Fruit fly (Drosophila melanogaster) whole organism, embryonic: ENCODE results near the gene MBD-R2.

Experiments used
- ATbp ChIP-seq: fragments of 200-800 bp; sonication (Bioruptor generic); optimal IDR thresholded peaks from 2 replicates; lab custom pipeline; 2017; ENCODE audit warnings: missing biosample characterization, mild to moderate bottlenecking, missing genetic modification characterization, missing genetic modification reagents
- Abd-B ChIP-seq: fragments of 200-800 bp; sonication (Bioruptor generic); optimal IDR thresholded peaks from 2 replicates; lab custom pipeline; 2018; ENCODE audit warnings: missing biosample characterization, mild to moderate bottlenecking, missing genetic modification characterization, moderate library complexity
- Atf6 ChIP-seq: fragments of 200-800 bp; sonication (Bioruptor generic); IDR thresholded peaks from 2 replicates; pipeline ENCODE4 v1.3.6; 2022; ENCODE audit warnings: missing biosample characterization, missing genetic modification characterization
- CG10267 ChIP-seq: fragments of 200-800 bp; sonication (Bioruptor generic); optimal IDR thresholded peaks from 2 replicates; lab custom pipeline; 2018; ENCODE audit warnings: missing biosample characterization, mild to moderate bottlenecking, missing genetic modification characterization, moderate library complexity
- CG12219 ChIP-seq: fragments of 200-800 bp; sonication (Bioruptor generic); optimal IDR thresholded peaks from 3 replicates; lab custom pipeline; 2018; ENCODE audit warnings: missing biosample characterization, mild to moderate bottlenecking, missing genetic modification characterization
- CG12769 ChIP-seq: fragments of 200-800 bp; sonication (Bioruptor generic); optimal IDR thresholded peaks from 2 replicates; lab custom pipeline; 2019; ENCODE audit warnings: missing biosample characterization, mild to moderate bottlenecking, missing genetic modification characterization, moderate library complexity
- CG17385 ChIP-seq: fragments of 200-800 bp; sonication (Bioruptor generic); optimal IDR thresholded peaks from 3 replicates; lab custom pipeline; 2018; ENCODE audit warnings: missing biosample characterization, mild to moderate bottlenecking, missing genetic modification characterization
- CG17912 ChIP-seq: fragments of 200-800 bp; sonication (Bioruptor generic); optimal IDR thresholded peaks from 2 replicates; lab custom pipeline; 2018; ENCODE audit warnings: missing biosample characterization, mild to moderate bottlenecking, missing genetic modification characterization
- CG2199 ChIP-seq: fragments of 200-800 bp; sonication (Bioruptor generic); IDR thresholded peaks from 3 replicates; pipeline ENCODE4 v1.3.6; 2022; ENCODE audit warnings: missing biosample characterization, missing genetic modification characterization
- CG2712 ChIP-seq: fragments of 200-800 bp; optimal IDR thresholded peaks from 3 replicates; lab custom pipeline; 2019; ENCODE audit warnings: missing biosample characterization, mild to moderate bottlenecking, missing genetic modification characterization, moderate library complexity
- CG30431 ChIP-seq: fragments of 200-800 bp; sonication (Bioruptor generic); optimal IDR thresholded peaks from 2 replicates; lab custom pipeline; 2017; ENCODE audit warnings: missing biosample characterization, missing genetic modification characterization
- CG3838 ChIP-seq: fragments of 200-800 bp; sonication (Bioruptor generic); optimal IDR thresholded peaks from 3 replicates; lab custom pipeline; 2016; ENCODE audit warnings: missing biosample characterization, missing genetic modification characterization
- CG43689 ChIP-seq: fragments of 200-800 bp; sonication (Bioruptor generic); IDR thresholded peaks from 2 replicates; pipeline ENCODE4 v1.3.6; 2022; ENCODE audit warnings: missing biosample characterization, missing genetic modification characterization
- CG8290 ChIP-seq, 3 experiments: fragments of 200-800 bp; sonication (Bioruptor generic); optimal IDR thresholded peaks; 2 replicates each; lab custom pipeline; 2016 to 2019; ENCODE audit warnings: missing biosample characterization in 3 of 3, missing genetic modification characterization in 3 of 3, mild to moderate bottlenecking in 2 of 3, moderate library complexity in 1 of 3
- CG8924 ChIP-seq: fragments of 200-800 bp; optimal IDR thresholded peaks from 3 replicates; lab custom pipeline; 2019; ENCODE audit warnings: missing biosample characterization, mild to moderate bottlenecking, missing genetic modification characterization, moderate library complexity
- E2f1 ChIP-seq: fragments of 200-800 bp; sonication (Bioruptor generic); IDR thresholded peaks from 2 replicates; pipeline ENCODE4 v1.3.6; 2022; ENCODE audit warnings: missing biosample characterization, missing genetic modification characterization
- ERR ChIP-seq: fragments of 200-800 bp; sonication (Bioruptor generic); optimal IDR thresholded peaks from 2 replicates; lab custom pipeline; 2016; ENCODE audit warnings: missing biosample characterization, missing genetic modification characterization
- Ets65A ChIP-seq: fragments of 200-800 bp; sonication (Bioruptor generic); peaks from one replicate; lab custom pipeline; 2016; ENCODE audit warnings: missing biosample characterization, missing genetic modification characterization
- Ets97D ChIP-seq: fragments of 200-800 bp; sonication (Bioruptor generic); optimal IDR thresholded peaks from 3 replicates; lab custom pipeline; 2016; ENCODE audit warnings: missing biosample characterization, missing genetic modification characterization
- H15 ChIP-seq: fragments of 200-800 bp; sonication (Bioruptor generic); IDR thresholded peaks from 3 replicates; pipeline ENCODE4 v1.3.6; 2022; ENCODE audit warnings: missing biosample characterization, missing genetic modification characterization
- Hmr ChIP-seq: fragments of 200-800 bp; sonication (Bioruptor generic); optimal IDR thresholded peaks from 3 replicates; lab custom pipeline; 2017; ENCODE audit warnings: mild to moderate bottlenecking, missing biosample characterization, missing genetic modification reagents, missing genetic modification characterization
- Hr51 ChIP-seq, 2 experiments: fragments of 200-800 bp; sonication (Bioruptor generic); optimal IDR thresholded peaks; 2 replicates in 1 of 2; 3 replicates in 1 of 2; lab custom pipeline; 2016 to 2018; ENCODE audit warnings: missing biosample characterization in 2 of 2, missing genetic modification characterization in 2 of 2, mild to moderate bottlenecking in 1 of 2, moderate library complexity in 1 of 2
- Mrtf ChIP-seq: fragments of 200-800 bp; sonication (Bioruptor generic); IDR thresholded peaks from 3 replicates; pipeline ENCODE4 v1.3.6; 2022; ENCODE audit warnings: missing biosample characterization, missing genetic modification characterization
- Oli ChIP-seq: fragments of 200-800 bp; sonication (Bioruptor generic); optimal IDR thresholded peaks from 2 replicates; lab custom pipeline; 2018; ENCODE audit warnings: missing biosample characterization, mild to moderate bottlenecking, missing genetic modification characterization, moderate library complexity
- Opbp ChIP-seq: fragments of 200-800 bp; sonication (Bioruptor generic); IDR thresholded peaks from 3 replicates; pipeline ENCODE4 v1.3.6; 2022; ENCODE audit warnings: missing biosample characterization, missing genetic modification characterization; ENCODE audit not compliant: partially characterized antibody
- Trl ChIP-seq, 3 experiments: fragments of >200 bp in 2 of 3; fragments of 200-800 bp in 1 of 3; sonication (Bioruptor generic) in 1 of 3; optimal IDR thresholded peaks; 2 replicates in 1 of 3; 3 replicates in 2 of 3; lab custom pipeline; 2016 to 2017; ENCODE audit warnings: missing biosample characterization in 1 of 3, missing genetic modification characterization in 1 of 3
- amos ChIP-seq: fragments of 200-800 bp; sonication (Bioruptor generic); IDR thresholded peaks from 2 replicates; pipeline ENCODE4 v1.3.6; 2022; ENCODE audit warnings: missing biosample characterization, missing genetic modification characterization; ENCODE audit not compliant: partially characterized antibody
- bigmax ChIP-seq: fragments of 200-800 bp; sonication (Bioruptor generic); optimal IDR thresholded peaks from 2 replicates; lab custom pipeline; 2018; ENCODE audit warnings: missing biosample characterization, mild to moderate bottlenecking, missing genetic modification characterization
- cg ChIP-seq: fragments of 200-800 bp; sonication (Bioruptor generic); optimal IDR thresholded peaks from 3 replicates; lab custom pipeline; 2019; ENCODE audit warnings: missing biosample characterization, mild to moderate bottlenecking, missing genetic modification characterization, moderate library complexity
- dysf ChIP-seq: fragments of 200-800 bp; sonication (Bioruptor generic); IDR thresholded peaks from 3 replicates; pipeline ENCODE4 v1.3.6; 2022; ENCODE audit warnings: missing biosample characterization, missing genetic modification characterization
- exex ChIP-seq: fragments of 200-800 bp; sonication (Bioruptor generic); optimal IDR thresholded peaks from 4 replicates; lab custom pipeline; 2018; ENCODE audit warnings: missing biosample characterization, mild to moderate bottlenecking, missing genetic modification characterization, moderate library complexity
- fd3F ChIP-seq: fragments of 200-800 bp; sonication (Bioruptor generic); optimal IDR thresholded peaks from 2 replicates; lab custom pipeline; 2018; ENCODE audit warnings: missing biosample characterization, mild to moderate bottlenecking, missing genetic modification characterization, moderate library complexity
- ftz-f1 ChIP-seq: fragments of 200-800 bp; sonication (Bioruptor generic); optimal IDR thresholded peaks from 2 replicates; lab custom pipeline; 2016; ENCODE audit warnings: missing biosample characterization, missing genetic modification characterization
- mld ChIP-seq: fragments of 200-800 bp; sonication (Bioruptor generic); IDR thresholded peaks from 3 replicates; pipeline ENCODE4 v1.3.6; 2022; ENCODE audit warnings: missing biosample characterization, missing genetic modification characterization; ENCODE audit not compliant: partially characterized antibody
- nom ChIP-seq: fragments of 200-800 bp; sonication (Bioruptor generic); optimal IDR thresholded peaks from 2 replicates; lab custom pipeline; 2017; ENCODE audit warnings: missing biosample characterization, missing genetic modification characterization, mild to moderate bottlenecking, moderate library complexity, missing genetic modification reagents
- pfk ChIP-seq: fragments of 200-800 bp; sonication (Bioruptor generic); optimal IDR thresholded peaks from 2 replicates; lab custom pipeline; 2018; ENCODE audit warnings: missing biosample characterization, mild to moderate bottlenecking, missing genetic modification characterization, moderate library complexity
- pum ChIP-seq: fragments of 200-800 bp; sonication (Bioruptor generic); optimal IDR thresholded peaks from 2 replicates; lab custom pipeline; 2016; ENCODE audit warnings: missing biosample characterization, missing genetic modification characterization
- sens-2 ChIP-seq: fragments of 200-800 bp; sonication (Bioruptor generic); IDR thresholded peaks from 2 replicates; pipeline ENCODE4 v1.3.6; 2022; ENCODE audit warnings: missing biosample characterization, missing genetic modification characterization
- stwl ChIP-seq: fragments of 200-800 bp; sonication (Bioruptor generic); optimal IDR thresholded peaks from 3 replicates; lab custom pipeline; 2018; ENCODE audit warnings: missing biosample characterization, mild to moderate bottlenecking, missing genetic modification characterization, moderate library complexity
- sug ChIP-seq: fragments of 200-800 bp; optimal IDR thresholded peaks from 2 replicates; lab custom pipeline; 2019; ENCODE audit warnings: missing biosample characterization, mild to moderate bottlenecking, missing genetic modification characterization, moderate library complexity
- z ChIP-seq: fragments of 200-800 bp; sonication (Bioruptor generic); IDR thresholded peaks from 3 replicates; pipeline ENCODE4 v1.3.6; 2022; ENCODE audit warnings: missing biosample characterization, missing genetic modification characterization

The MBD-R2 gene

DNA sequence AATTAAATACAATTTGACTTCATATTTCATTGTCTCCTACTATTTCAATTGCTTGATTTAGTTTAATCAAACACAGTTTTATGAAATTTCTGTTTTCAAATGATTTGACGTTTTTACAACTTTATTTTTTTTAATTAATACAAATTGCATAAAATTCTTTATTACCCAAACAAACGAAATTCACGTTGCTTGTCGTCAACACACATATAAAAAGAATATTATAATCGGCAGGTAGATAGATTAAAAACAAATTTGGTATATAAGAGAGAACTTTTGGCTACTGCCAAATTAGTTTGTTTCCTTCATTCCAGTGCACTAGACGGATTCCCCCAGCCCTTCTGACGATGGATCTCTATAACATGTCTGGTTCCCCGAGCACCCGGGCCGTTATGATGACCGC is 20.8 kb upstream of the MBD-R2 start, which contains the start of gene GstD6:
GstD6 (plus strand) TSS at position 301 of the 400 bp plus-strand sequence.
- TF ChIP-seq CG2712 (tag; lab: Kevin White, UChicago) (no peak), Hr51 (GFP tag; optimal IDR thresholded peaks at IDR 0.05; lab: Kevin White, UChicago) (no peak)

DNA sequence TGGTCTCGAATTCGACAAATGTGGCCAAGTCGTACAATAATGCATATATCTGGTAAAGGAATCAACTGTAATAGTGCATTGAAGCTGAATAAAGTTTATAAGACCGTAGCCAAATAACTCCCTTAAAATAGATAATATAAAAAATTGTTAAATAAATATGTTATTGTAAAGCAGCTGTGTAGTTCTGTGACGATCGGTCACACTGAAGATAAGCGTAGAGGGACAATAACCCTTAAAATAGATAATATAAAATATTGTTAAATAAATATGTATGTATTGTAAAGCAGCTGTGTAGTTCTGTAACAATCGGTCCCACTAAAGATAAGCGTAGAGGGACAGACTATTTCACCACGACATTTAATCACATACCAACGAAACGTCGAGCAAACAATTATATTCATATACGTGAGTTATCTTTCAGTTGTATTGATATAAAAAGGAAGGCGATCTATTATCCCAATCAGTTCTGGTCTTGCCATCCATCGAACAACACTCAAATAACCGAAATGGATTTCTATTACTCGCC is 19.3 kb upstream of the MBD-R2 start, which contains the start of gene GstD5:
GstD5 (plus strand) TSS at position 476 of the 526 bp plus-strand sequence.
- TF ChIP-seq CG12219 (no peak), amos (GFP tag; lab: Robert Waterston, UW) (0 out of 2 replicates have a peak, but pooled peaks have one; percentile 8), Oli (tag; lab: Kevin White, UChicago) (no peak), CG10267 (tag; lab: Kevin White, UChicago) (peak; percentile 5), cg (GFP tag; lab: Kevin White, UChicago) (peak; percentile 10), sens-2 (no peak), exex (tag; lab: Kevin White, UChicago) (peak; percentile 62), stwl (peak; percentile 98), ftz-f1 (GFP tag; lab: Kevin White, UChicago) (no peak), dysf (GFP tag; lab: Robert Waterston, UW) (no peak), mld (GFP tag; lab: Robert Waterston, UW) (no peak), Hmr (GFP tag; lab: Kevin White, UChicago) (no peak), Mrtf (GFP tag; lab: Robert Waterston, UW) (no peak), ATbp (no peak), Abd-B (GFP tag; lab: Kevin White, UChicago) (no peak), CG8924 (tag; lab: Kevin White, UChicago) (peak; percentile 2)
- TF ChIP-seq, all 482 proteins: peak for 6

DNA sequence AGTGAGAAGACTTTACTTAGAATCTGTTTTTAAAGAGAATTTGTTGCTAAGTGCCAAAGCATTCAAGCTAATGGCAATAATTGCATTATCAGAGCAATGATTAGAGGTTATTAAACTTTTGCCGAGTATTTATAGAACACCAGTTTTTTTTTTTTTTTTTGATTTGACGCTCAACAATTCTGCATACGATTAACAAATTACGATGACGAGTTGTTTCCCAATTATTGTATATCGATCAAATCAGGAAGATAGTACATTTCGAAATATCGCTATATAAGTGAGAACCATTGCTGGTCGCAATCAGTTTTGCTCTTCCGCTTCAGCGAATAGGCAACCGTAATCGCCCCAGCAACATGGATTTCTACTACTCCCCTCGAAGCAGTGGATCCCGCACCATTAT is 17.7 kb upstream of the MBD-R2 start, which contains the start of gene GstD4:
GstD4 (plus strand) TSS at position 301 of the 400 bp plus-strand sequence.
- TF ChIP-seq exex (tag; lab: Kevin White, UChicago) (peak; percentile 23), CG2199 (GFP tag; lab: Robert Waterston, UW) (no peak)

DNA sequence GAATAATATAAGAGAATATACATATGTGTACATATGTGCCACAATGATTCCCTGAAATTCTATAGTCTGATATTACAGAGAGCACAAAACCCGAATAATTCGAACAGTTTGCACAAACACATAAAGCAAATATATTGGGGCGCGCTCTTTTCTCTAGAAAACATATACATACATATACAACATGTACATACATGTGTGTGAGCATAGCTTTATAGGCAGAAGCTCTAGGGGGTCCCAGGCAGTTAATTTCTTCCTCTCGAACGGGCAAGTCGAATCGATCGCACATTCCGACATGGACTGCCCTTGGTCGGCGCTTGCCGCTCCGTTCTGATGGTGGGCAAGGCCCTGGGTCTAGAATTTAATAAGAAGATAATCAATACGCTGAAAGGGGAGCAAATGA is 16.7 kb upstream of the MBD-R2 start, which contains the start of gene GstD3:
GstD3 (plus strand) TSS at position 269 of the 400 bp plus-strand sequence.
- TF ChIP-seq z (GFP tag; lab: Robert Waterston, UW) = no peak
- TF ChIP-seq Opbp (GFP tag; lab: Robert Waterston, UW) = peak; percentile 15; the same call in 1 of the 3 replicates
- TF ChIP-seq nom (GFP tag; lab: Kevin White, UChicago) = peak; percentile 15
- TF ChIP-seq CG12769 (tag; lab: Kevin White, UChicago) = peak; percentile 4
- 0 out of 3 replicates have a peak, but pooled peaks have one; percentile 44 for TF ChIP-seq CG2199 (GFP tag; lab: Robert Waterston, UW)
- peak; percentile 12 to 31 for TF ChIP-seq Trl (optimal IDR thresholded peaks at IDR 0.05; lab: Kevin White, UChicago)
- no peak for TF ChIP-seq Trl (GFP tag; optimal IDR thresholded peaks at IDR 0.05; lab: Kevin White, UChicago)
- peak; percentile 94 for TF ChIP-seq sug (tag; lab: Kevin White, UChicago)
- peak; percentile 65 for TF ChIP-seq cg (GFP tag; lab: Kevin White, UChicago)
- TF ChIP-seq pfk (GFP tag; lab: Kevin White, UChicago) = no peak

DNA sequence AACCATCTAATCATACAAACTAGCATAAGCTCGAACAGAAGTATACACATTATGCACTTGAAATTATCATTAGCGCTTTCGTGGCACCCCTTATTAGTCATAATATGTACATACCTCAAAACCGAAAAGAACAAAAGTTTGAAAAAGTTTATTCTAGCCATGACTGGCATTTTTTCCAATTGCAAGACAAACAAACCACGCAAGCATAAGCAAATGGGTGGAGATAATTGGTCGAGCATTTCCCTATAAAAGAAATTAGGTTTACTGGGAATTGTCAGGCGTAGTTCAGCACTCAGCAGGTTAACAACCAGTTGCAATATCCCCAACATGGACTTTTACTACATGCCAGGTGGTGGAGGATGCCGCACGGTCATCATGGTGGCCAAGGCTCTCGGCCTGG is 15.6 kb upstream of the MBD-R2 start, which contains the start of gene GstD2:
GstD2 (plus strand) TSS at position 301 of the 400 bp plus-strand sequence.
- no peak for TF ChIP-seq CG8290 (GFP tag; optimal IDR thresholded peaks at IDR 0.05; lab: Kevin White, UChicago)
- no peak for TF ChIP-seq CG8290 (tag; optimal IDR thresholded peaks at IDR 0.05; lab: Kevin White, UChicago)
- no peak for TF ChIP-seq fd3F (GFP tag; lab: Kevin White, UChicago)
- no peak for TF ChIP-seq pfk (GFP tag; lab: Kevin White, UChicago)
- TF ChIP-seq Atf6 = no peak
- TF ChIP-seq Ets65A = peak; percentile 15
- TF ChIP-seq bigmax (GFP tag; lab: Kevin White, UChicago) = no peak
- no peak for TF ChIP-seq CG17912 (GFP tag; lab: Kevin White, UChicago)
- peak; percentile 28 for TF ChIP-seq exex (tag; lab: Kevin White, UChicago)
- TF ChIP-seq Ets97D = no peak
- TF ChIP-seq CG3838 (GFP tag; lab: Kevin White, UChicago) = no peak
- TF ChIP-seq E2f1 (GFP tag; lab: Robert Waterston, UW) = no peak
- no peak for TF ChIP-seq CG30431 (GFP tag; lab: Kevin White, UChicago)
- TF ChIP-seq pum (GFP tag; lab: Kevin White, UChicago) = no peak
- TF ChIP-seq CG17385 (GFP tag; lab: Kevin White, UChicago) = no peak
- peak; percentile 30; the same call in 1 of the 3 replicates for TF ChIP-seq H15 (GFP tag; lab: Robert Waterston, UW)
- TF ChIP-seq ERR (GFP tag; lab: Kevin White, UChicago) = no peak
- no peak for TF ChIP-seq CG43689 (GFP tag; lab: Robert Waterston, UW)
